Worm (Caenorhabditis elegans): Measurements from ENCODE around the gene Y5H2A.4.

ce11 chrV:2274253-2274892, at the start of gene Y5H2A.4, which contains the start of gene abu-4:
- no peak for TF ChIP-seq dao-5 (tag; optimal IDR thresholded peaks at IDR 0.05)
- no peak for TF ChIP-seq him-1 (tag; optimal IDR thresholded peaks at IDR 0.05)
- no peak for TF ChIP-seq W03F9.2 (tag; optimal IDR thresholded peaks at IDR 0.05)
